Worm (Caenorhabditis elegans) whole organism, L1 larva: ENCODE data around the gene C49F8.14.

Source experiments
- C04F5.9 ChIP-seq: sonication (generic microtip); optimal IDR thresholded peaks from 2 replicates; lab custom pipeline; 2016; ENCODE audit warnings: missing genetic modification characterization, missing compliant biosample characterization
- C16A3.4 ChIP-seq: fragments of 150-350 bp; optimal IDR thresholded peaks from 2 replicates; lab custom pipeline; 2014; ENCODE audit warnings: missing biosample characterization, missing genetic modification characterization
- F16B12.6 ChIP-seq: fragments of 150-350 bp; optimal IDR thresholded peaks from 2 replicates; lab custom pipeline; 2014; ENCODE audit warnings: missing biosample characterization, missing genetic modification characterization
- aha-1 ChIP-seq: fragments of 150-350 bp; optimal IDR thresholded peaks from 2 replicates; lab custom pipeline; 2014; ENCODE audit warnings: missing biosample characterization, missing genetic modification characterization
- alr-1 ChIP-seq: fragments of 200-800 bp; sonication (Bioruptor generic); optimal IDR thresholded peaks from 2 replicates; lab custom pipeline; 2018; ENCODE audit warnings: borderline replicate concordance, mild to moderate bottlenecking, missing genetic modification characterization, missing compliant biosample characterization
- blmp-1 ChIP-seq: fragments of 150-350 bp; optimal IDR thresholded peaks from 2 replicates; lab custom pipeline; 2014; ENCODE audit warnings: missing biosample characterization, missing genetic modification characterization
- ceh-82 ChIP-seq, 3 experiments: fragments of 150-350 bp in 1 of 3; sonication (generic microtip) in 2 of 3; optimal IDR thresholded peaks; 2 replicates each; lab custom pipeline; 2014 to 2017; ENCODE audit warnings: missing biosample characterization in 3 of 3, missing genetic modification characterization in 3 of 3
- ceh-90 ChIP-seq: sonication (generic microtip); optimal IDR thresholded peaks from 2 replicates; lab custom pipeline; 2016; ENCODE audit warnings: missing genetic modification characterization, missing compliant biosample characterization
- ces-1 ChIP-seq: fragments of 150-350 bp; optimal IDR thresholded peaks from 2 replicates; lab custom pipeline; 2014; ENCODE audit warnings: missing biosample characterization, missing genetic modification reagents, missing genetic modification characterization
- efl-1 ChIP-seq, 4 experiments: fragments of 150-350 bp; optimal IDR thresholded peaks in 3 of 4; peaks in 1 of 4; 1 replicate in 1 of 4; 2 replicates in 3 of 4; lab custom pipeline; 2014; ENCODE audit warnings: missing biosample characterization in 2 of 4, missing genetic modification characterization in 2 of 4, missing genetic modification reagents in 2 of 4
- egl-13 ChIP-seq: sonication (generic microtip); optimal IDR thresholded peaks from 2 replicates; lab custom pipeline; 2016; ENCODE audit warnings: missing genotype, missing genetic modification reagents, missing genetic modification characterization, missing compliant biosample characterization
- egl-27 ChIP-seq, 2 experiments: fragments of 150-350 bp in 1 of 2; sonication (generic microtip); optimal IDR thresholded peaks; 3 replicates each; lab custom pipeline; 2017 to 2018; ENCODE audit warnings: missing biosample characterization in 2 of 2, missing genetic modification characterization in 2 of 2, missing genetic modification reagents in 2 of 2
- fkh-10 ChIP-seq: sonication (generic microtip); optimal IDR thresholded peaks from 2 replicates; lab custom pipeline; 2017; ENCODE audit warnings: missing biosample characterization, missing genetic modification reagents, missing genetic modification characterization
- fkh-4 ChIP-seq: sonication (generic microtip); optimal IDR thresholded peaks from 2 replicates; lab custom pipeline; 2016; ENCODE audit warnings: missing compliant biosample characterization, missing genetic modification characterization, borderline replicate concordance
- fkh-8 ChIP-seq: sonication (generic microtip); optimal IDR thresholded peaks from 2 replicates; lab custom pipeline; 2016; ENCODE audit warnings: mild to moderate bottlenecking, missing genetic modification characterization, missing compliant biosample characterization
- grh-1 ChIP-seq: fragments of 200-800 bp; sonication (Bioruptor generic); IDR thresholded peaks from 2 replicates; pipeline ENCODE4 v1.3.6; 2022; ENCODE audit warnings: missing genetic modification reagents, missing genetic modification characterization, missing compliant biosample characterization
- irx-1 ChIP-seq: sonication (generic microtip); optimal IDR thresholded peaks from 2 replicates; lab custom pipeline; 2016; ENCODE audit warnings: missing genetic modification characterization, missing compliant biosample characterization
- jun-1 ChIP-seq: fragments of 150-350 bp; optimal IDR thresholded peaks from 2 replicates; lab custom pipeline; 2014; ENCODE audit warnings: missing biosample characterization, missing genetic modification reagents, missing genetic modification characterization
- lin-13 ChIP-seq: fragments of 150-350 bp; optimal IDR thresholded peaks from 2 replicates; lab custom pipeline; 2014; ENCODE audit warnings: missing biosample characterization, missing genetic modification reagents, missing genetic modification characterization
- lin-14 ChIP-seq: fragments of 200-800 bp; sonication (Bioruptor generic); optimal IDR thresholded peaks from 2 replicates; lab custom pipeline; 2018; ENCODE audit warnings: mild to moderate bottlenecking, missing genetic modification characterization, moderate library complexity, missing compliant biosample characterization
- lin-15B ChIP-seq: fragments of 150-350 bp; sonication (generic microtip); optimal IDR thresholded peaks from 3 replicates; lab custom pipeline; 2014; ENCODE audit warnings: missing biosample characterization, missing genetic modification characterization
- lin-35 ChIP-seq, 2 experiments: fragments of 150-350 bp; optimal IDR thresholded peaks; 2 replicates each; lab custom pipeline; 2014; ENCODE audit warnings: missing biosample characterization in 2 of 2, missing genetic modification characterization in 2 of 2, missing genetic modification reagents in 2 of 2
- lir-3 ChIP-seq: sonication (generic microtip); optimal IDR thresholded peaks from 2 replicates; lab custom pipeline; 2016; ENCODE audit warnings: mild to moderate bottlenecking, missing genetic modification characterization, moderate library complexity, missing compliant biosample characterization; ENCODE audit not compliant: poor library complexity
- mab-9 ChIP-seq: fragments of 200-800 bp; sonication (Bioruptor generic); IDR thresholded peaks from 2 replicates; pipeline ENCODE4 v1.3.6; 2022; ENCODE audit warnings: missing genetic modification reagents, missing genetic modification characterization, missing compliant biosample characterization
- mdl-1 ChIP-seq, 2 experiments: fragments of 150-350 bp; optimal IDR thresholded peaks; 2 replicates each; lab custom pipeline; 2014 to 2017; ENCODE audit warnings: missing biosample characterization in 2 of 2, missing genetic modification characterization in 2 of 2, inconsistent platforms in 1 of 2
- mef-2 ChIP-seq: fragments of 150-350 bp; optimal IDR thresholded peaks from 2 replicates; lab custom pipeline; 2014; ENCODE audit warnings: missing biosample characterization, missing genetic modification characterization
- mep-1 ChIP-seq: fragments of 150-350 bp; optimal IDR thresholded peaks from 2 replicates; lab custom pipeline; 2014; ENCODE audit warnings: missing biosample characterization, missing genetic modification characterization
- nhr-12 ChIP-seq: sonication (generic microtip); optimal IDR thresholded peaks from 2 replicates; lab custom pipeline; 2017; ENCODE audit warnings: missing biosample characterization, missing genetic modification characterization
- nhr-19 ChIP-seq: fragments of 200-800 bp; sonication (Bioruptor generic); conservative IDR thresholded peaks from 2 replicates; pipeline ENCODE4 v1.3.6; 2022; ENCODE audit warnings: missing genetic modification characterization, missing compliant biosample characterization
- nhr-20 ChIP-seq: sonication (generic microtip); optimal IDR thresholded peaks from 2 replicates; lab custom pipeline; 2016; ENCODE audit warnings: mild to moderate bottlenecking, missing genetic modification characterization, missing compliant biosample characterization
- nhr-237 ChIP-seq: fragments of 150-350 bp; optimal IDR thresholded peaks from 2 replicates; lab custom pipeline; 2014; ENCODE audit warnings: missing biosample characterization, missing genetic modification characterization
- nhr-28 ChIP-seq: fragments of 150-350 bp; optimal IDR thresholded peaks from 2 replicates; lab custom pipeline; 2014; ENCODE audit warnings: missing biosample characterization, missing genetic modification characterization
- nhr-47 ChIP-seq: sonication (generic microtip); optimal IDR thresholded peaks from 2 replicates; lab custom pipeline; 2016; ENCODE audit warnings: mild to moderate bottlenecking, missing genetic modification characterization, moderate library complexity, missing compliant biosample characterization
- nhr-71 ChIP-seq: sonication (generic microtip); optimal IDR thresholded peaks from 2 replicates; lab custom pipeline; 2016; ENCODE audit warnings: mild to moderate bottlenecking, missing genetic modification characterization, moderate library complexity, missing compliant biosample characterization
- nhr-76 ChIP-seq: sonication (generic microtip); optimal IDR thresholded peaks from 2 replicates; lab custom pipeline; 2017; ENCODE audit warnings: missing biosample characterization, missing genetic modification characterization
- nhr-77 ChIP-seq: fragments of 150-350 bp; optimal IDR thresholded peaks from 2 replicates; lab custom pipeline; 2014; ENCODE audit warnings: missing biosample characterization, missing genetic modification characterization
- nhr-85 ChIP-seq: sonication (generic microtip); peaks from one replicate; lab custom pipeline; 2016; ENCODE audit warnings: missing genetic modification characterization, inconsistent platforms, missing compliant biosample characterization
- pag-3 ChIP-seq: sonication (generic microtip); optimal IDR thresholded peaks from 2 replicates; lab custom pipeline; 2017; ENCODE audit warnings: missing genetic modification characterization, mild to moderate bottlenecking, missing compliant biosample characterization, antibody characterized with exemption, borderline replicate concordance; ENCODE audit not compliant: insufficient read depth
- pqm-1 ChIP-seq: sonication (generic microtip); optimal IDR thresholded peaks from 3 replicates; lab custom pipeline; 2017; ENCODE audit warnings: missing biosample characterization, missing genetic modification characterization
- skn-1 ChIP-seq: fragments of 150-350 bp; optimal IDR thresholded peaks from 2 replicates; lab custom pipeline; 2014; ENCODE audit warnings: missing biosample characterization, missing genetic modification characterization
- snu-23 ChIP-seq: sonication (generic microtip); optimal IDR thresholded peaks from 2 replicates; lab custom pipeline; 2016; ENCODE audit warnings: missing genetic modification characterization, missing compliant biosample characterization
- sptf-1 ChIP-seq: fragments of 150-350 bp; optimal IDR thresholded peaks from 2 replicates; lab custom pipeline; 2014; ENCODE audit warnings: missing biosample characterization, missing genetic modification characterization
- tbx-2 ChIP-seq: sonication (generic microtip); optimal IDR thresholded peaks from 2 replicates; lab custom pipeline; 2016; ENCODE audit warnings: missing genetic modification characterization, missing compliant biosample characterization
- unc-30 ChIP-seq: sonication (generic microtip); optimal IDR thresholded peaks from 2 replicates; lab custom pipeline; 2017; ENCODE audit warnings: missing biosample characterization, missing genetic modification characterization
- unc-86 ChIP-seq: sonication (generic microtip); optimal IDR thresholded peaks from 2 replicates; lab custom pipeline; 2016; ENCODE audit warnings: missing genetic modification characterization, missing compliant biosample characterization
- unc-98 ChIP-seq: fragments of 200-800 bp; sonication (Bioruptor generic); IDR thresholded peaks from 2 replicates; pipeline ENCODE4 v1.3.6; 2022; ENCODE audit warnings: missing genetic modification characterization, missing compliant biosample characterization
- vab-15 ChIP-seq: sonication (generic microtip); optimal IDR thresholded peaks from 2 replicates; lab custom pipeline; 2017; ENCODE audit warnings: missing genotype, mild to moderate bottlenecking, missing genetic modification characterization, missing compliant biosample characterization
- zag-1 ChIP-seq: fragments of 150-350 bp; optimal IDR thresholded peaks from 2 replicates; lab custom pipeline; 2014; ENCODE audit warnings: missing biosample characterization, missing genetic modification characterization
- zip-4 ChIP-seq: fragments of 200-800 bp; sonication (Bioruptor generic); optimal IDR thresholded peaks from 2 replicates; lab custom pipeline; 2018; ENCODE audit warnings: mild to moderate bottlenecking, missing genetic modification characterization, moderate library complexity, missing compliant biosample characterization

The C49F8.14 gene

ce11 chrX:13396550-13397023 is 19.8 kb upstream of the C49F8.14 start, which contains the start of gene F02C12.3 (continued):
- TF ChIP-seq nhr-76 (no peak), nhr-28 (tag; lab: Kevin White, UChicago) (no peak), zag-1 (tag; lab: Kevin White, UChicago) (no peak), mef-2 (peak; percentile 81), lir-3 (tag; lab: Kevin White, UChicago) (peak; percentile 80), zip-4 (peak; percentile 72), nhr-19 (GFP tag; lab: Robert Waterston, UW) (peak; percentile 96), irx-1 (tag; lab: Kevin White, UChicago) (peak; percentile 88), alr-1 (tag; lab: Kevin White, UChicago) (no peak), egl-13 (tag; lab: Kevin White, UChicago) (peak; percentile 88), ces-1 (GFP tag; lab: Kevin White, UChicago) (no peak), lin-35 (GFP tag; optimal IDR thresholded peaks at IDR 0.05; lab: Kevin White, UChicago) (peak; percentile 75 to 86), unc-86 (tag; lab: Kevin White, UChicago) (peak; percentile 89), pag-3 (tag; lab: Kevin White, UChicago) (peak; percentile 16), skn-1 (tag; lab: Kevin White, UChicago) (peak; percentile 89), grh-1 (peak; percentile 98), nhr-20 (peak; percentile 98), egl-27 (tag; optimal IDR thresholded peaks at IDR 0.05; lab: Kevin White, UChicago) (peak in 1 of 2 experiments; percentile 42), ceh-90 (tag; lab: Kevin White, UChicago) (peak; percentile 26), pqm-1 (no peak), ceh-82 (tag; optimal IDR thresholded peaks at IDR 0.05; lab: Kevin White, UChicago) (peak; percentile 79 to 93 (median 83)), C16A3.4 (peak; percentile 79), mab-9 (peak; percentile 73), fkh-10 (no peak), lin-14 (GFP tag; lab: Kevin White, UChicago) (peak; percentile 96), unc-98 (GFP tag; lab: Robert Waterston, UW) (peak; percentile 24; the same call in 1 of the 2 replicates), nhr-77 (tag; lab: Kevin White, UChicago) (peak; percentile 21), tbx-2 (peak; percentile 94), C04F5.9 (tag; lab: Kevin White, UChicago) (peak; percentile 56), F16B12.6 (tag; lab: Kevin White, UChicago) (peak; percentile 35), nhr-12 (no peak), sptf-1 (tag; lab: Kevin White, UChicago) (no peak), fkh-4 (tag; lab: Kevin White, UChicago) (peak; percentile 3), unc-30 (tag; lab: Kevin White, UChicago) (no peak)

DNA sequence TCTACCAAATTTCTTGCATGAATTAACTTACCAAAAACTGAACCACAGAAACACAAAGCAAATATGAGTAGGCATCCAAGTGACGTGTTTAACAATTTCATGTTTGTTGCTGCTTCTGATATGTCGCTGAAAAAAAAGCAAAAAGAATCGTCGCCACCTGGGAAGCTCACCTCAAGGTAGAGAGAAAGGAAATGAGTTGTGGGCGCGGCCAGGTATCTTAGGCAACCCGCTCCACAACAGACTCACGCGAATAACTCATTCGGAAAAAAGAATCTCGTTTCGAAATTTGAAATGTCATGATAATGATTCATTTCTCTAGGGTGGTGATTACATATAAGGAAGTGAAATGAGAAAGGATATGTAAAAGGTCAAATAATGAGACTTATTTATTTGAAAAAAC is 18.2 kb upstream of the C49F8.14 start, which contains the start of gene irld-2:
irld-2 (minus strand) TSS at position 101 of the 400 bp plus-strand sequence.
- TF ChIP-seq nhr-47 (tag; lab: Kevin White, UChicago) (no peak), lin-13 (GFP tag; lab: Kevin White, UChicago) (no peak), fkh-8 (tag; lab: Kevin White, UChicago) (peak; percentile 45), efl-1 (optimal IDR thresholded peaks at IDR 0.05; lab: Kevin White, UChicago) (no peak), efl-1 (GFP tag; optimal IDR thresholded peaks at IDR 0.05 in 1 of 2; lab: Kevin White, UChicago) (peak in 1 of 2 experiments; percentile 70), egl-27 (tag; optimal IDR thresholded peaks at IDR 0.05; lab: Kevin White, UChicago) (no peak), nhr-28 (tag; lab: Kevin White, UChicago) (no peak), lin-15B (tag; lab: Kevin White, UChicago) (no peak)

DNA sequence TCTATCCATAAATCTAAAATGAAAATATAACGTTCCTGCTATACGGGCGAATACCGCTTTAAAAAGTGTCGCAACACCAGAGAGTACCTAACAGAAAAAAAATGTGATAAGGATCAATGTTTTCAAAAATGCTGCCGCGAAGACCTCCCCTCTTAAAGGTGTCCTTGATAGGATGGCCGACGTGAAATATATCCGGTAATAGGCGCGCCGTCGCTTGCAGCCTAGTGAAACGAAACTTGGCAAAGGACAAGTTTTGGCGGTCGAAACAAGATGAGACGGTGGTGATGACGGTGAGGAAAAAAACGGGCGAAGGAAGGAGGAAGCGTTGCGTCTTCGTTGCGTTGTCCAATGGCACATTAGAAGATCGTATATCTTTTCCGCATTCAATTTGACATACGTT is 12.1 kb upstream of the C49F8.14 start:
- no peak for TF ChIP-seq C04F5.9 (tag; lab: Kevin White, UChicago)
- no peak for TF ChIP-seq C16A3.4
- peak; percentile 22 for TF ChIP-seq nhr-71 (tag; lab: Kevin White, UChicago)
- TF ChIP-seq snu-23 (GFP tag; lab: Kevin White, UChicago), result peak; percentile 40
- TF ChIP-seq pag-3 (tag; lab: Kevin White, UChicago), result peak; percentile 38
- no peak for TF ChIP-seq zag-1 (tag; lab: Kevin White, UChicago)
- no peak for TF ChIP-seq aha-1 (tag; lab: Kevin White, UChicago)
- TF ChIP-seq vab-15 (tag; lab: Kevin White, UChicago), result no peak
- peak; percentile 67 for TF ChIP-seq blmp-1 (tag; lab: Kevin White, UChicago)
- 0 out of 2 replicates have a peak, but pooled peaks have one; percentile 28 for TF ChIP-seq nhr-19 (GFP tag; lab: Robert Waterston, UW)
- no peak for TF ChIP-seq nhr-237 (tag; lab: Kevin White, UChicago)
- no peak for TF ChIP-seq skn-1 (tag; lab: Kevin White, UChicago)
- TF ChIP-seq mdl-1 (tag; optimal IDR thresholded peaks at IDR 0.05; lab: Kevin White, UChicago), result no peak
- TF ChIP-seq mep-1 (tag; lab: Kevin White, UChicago), result peak; percentile 7
- TF ChIP-seq nhr-85 (tag; lab: Kevin White, UChicago), result peak; percentile 89
- TF ChIP-seq zip-4, result no peak
- TF ChIP-seq jun-1, result no peak
- peak; percentile 77 for TF ChIP-seq lin-14 (GFP tag; lab: Kevin White, UChicago)
